Worm (Caenorhabditis elegans): Measurements from ENCODE around the gene mes-4.

DNA sequence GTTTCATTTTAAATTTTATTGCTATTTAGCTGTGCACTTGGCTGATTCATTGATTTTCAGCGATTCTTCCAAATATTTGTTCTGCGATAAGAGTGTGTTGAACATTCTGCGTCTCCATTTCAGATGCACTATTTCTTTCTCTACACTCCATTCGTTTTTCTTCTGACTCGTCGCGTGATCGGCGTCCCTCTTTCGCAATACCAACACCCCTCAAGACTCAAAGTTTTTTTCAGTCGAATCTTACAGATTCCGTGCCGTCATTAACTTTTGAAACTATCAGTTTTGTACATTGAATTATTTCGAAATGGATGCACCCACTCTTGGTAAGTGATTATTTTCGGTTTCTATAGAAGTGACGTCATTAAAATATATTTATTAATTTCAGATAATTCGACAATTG, 25.6 kb upstream of the mes-4 start, which contains the start of gene frm-10:
- TF ChIP-seq dpl-1 (GFP tag; optimal IDR thresholded peaks at IDR 0.05) (peak; percentile 44 to 65 (median 61)), nhr-237 (tag; optimal IDR thresholded peaks at IDR 0.05) (peak; percentile 24), efl-1 (optimal IDR thresholded peaks at IDR 0.05) (peak; percentile 54 to 71), efl-1 (GFP tag; optimal IDR thresholded peaks at IDR 0.05 in 1 of 2) (peak; percentile 50 to 95), lin-15B (tag; optimal IDR thresholded peaks at IDR 0.05) (no peak), swsn-7 (tag; optimal IDR thresholded peaks at IDR 0.05) (peak; percentile 62), mab-9 (GFP tag; IDR thresholded peaks at IDR 0.05) (no peak), ztf-4 (tag; optimal IDR thresholded peaks at IDR 0.05) (no peak)

Measured in whole organism, L1 larva.